Fruit fly (Drosophila melanogaster) whole organism, embryonic: ENCODE measurements around the gene CG9855.

ENCODE experiments used
- ATbp ChIP-seq: fragments of 200-800 bp; sonication (Bioruptor generic); optimal IDR thresholded peaks from 2 replicates; lab custom pipeline; 2017; ENCODE audit warnings: missing biosample characterization, mild to moderate bottlenecking, missing genetic modification characterization, missing genetic modification reagents
- Antp ChIP-seq: fragments of 200-800 bp; sonication (Bioruptor generic); optimal IDR thresholded peaks from 3 replicates; lab custom pipeline; 2016; ENCODE audit warnings: missing biosample characterization, missing genetic modification characterization
- Atf3 ChIP-seq: fragments of 200-800 bp; sonication (Bioruptor generic); optimal IDR thresholded peaks from 3 replicates; lab custom pipeline; 2016; ENCODE audit warnings: missing biosample characterization, missing genetic modification characterization
- Bdp1 ChIP-seq: fragments of 200-800 bp; sonication (Bioruptor generic); optimal IDR thresholded peaks from 3 replicates; lab custom pipeline; 2016; ENCODE audit warnings: missing biosample characterization, missing genetic modification characterization
- CG11247 ChIP-seq: fragments of 200-800 bp; sonication (Bioruptor generic); IDR thresholded peaks from 2 replicates; pipeline ENCODE4 v1.3.6; 2022; ENCODE audit warnings: missing biosample characterization, missing genetic modification characterization
- CG12219 ChIP-seq: fragments of 200-800 bp; sonication (Bioruptor generic); optimal IDR thresholded peaks from 3 replicates; lab custom pipeline; 2018; ENCODE audit warnings: missing biosample characterization, mild to moderate bottlenecking, missing genetic modification characterization
- CG12744 ChIP-seq: fragments of 200-800 bp; sonication (Bioruptor generic); optimal IDR thresholded peaks from 2 replicates; lab custom pipeline; 2016; ENCODE audit warnings: missing biosample characterization, missing genetic modification characterization
- CG1602 ChIP-seq: fragments of 200-800 bp; sonication (Bioruptor generic); optimal IDR thresholded peaks from 3 replicates; lab custom pipeline; 2016; ENCODE audit warnings: missing biosample characterization, missing genetic modification characterization
- CG17802 ChIP-seq: fragments of 200-800 bp; sonication (Bioruptor generic); optimal IDR thresholded peaks from 2 replicates; lab custom pipeline; 2018; ENCODE audit warnings: missing biosample characterization, mild to moderate bottlenecking, missing genetic modification characterization, moderate library complexity
- CG2199 ChIP-seq: fragments of 200-800 bp; sonication (Bioruptor generic); IDR thresholded peaks from 3 replicates; pipeline ENCODE4 v1.3.6; 2022; ENCODE audit warnings: missing biosample characterization, missing genetic modification characterization
- CG2712 ChIP-seq: fragments of 200-800 bp; optimal IDR thresholded peaks from 3 replicates; lab custom pipeline; 2019; ENCODE audit warnings: missing biosample characterization, mild to moderate bottlenecking, missing genetic modification characterization, moderate library complexity
- CG2889 ChIP-seq: fragments of 200-800 bp; sonication (Bioruptor generic); IDR thresholded peaks from 3 replicates; pipeline ENCODE4 v1.3.6; 2022; ENCODE audit warnings: missing biosample characterization, missing genetic modification characterization
- CG30403 ChIP-seq: fragments of 200-800 bp; sonication (Bioruptor generic); optimal IDR thresholded peaks from 3 replicates; lab custom pipeline; 2016; ENCODE audit warnings: missing biosample characterization, missing genetic modification characterization
- CG31388 ChIP-seq: fragments of 200-800 bp; sonication (Bioruptor generic); optimal IDR thresholded peaks from 2 replicates; lab custom pipeline; 2016; ENCODE audit warnings: missing biosample characterization, missing genetic modification characterization
- CG33213 ChIP-seq: fragments of 200-800 bp; sonication (Bioruptor generic); optimal IDR thresholded peaks from 3 replicates; lab custom pipeline; 2016; ENCODE audit warnings: missing biosample characterization, missing genetic modification characterization
- CG4360 ChIP-seq: fragments of 200-800 bp; sonication (Bioruptor generic); IDR thresholded peaks from 2 replicates; pipeline ENCODE4 v1.3.6; 2022; ENCODE audit warnings: missing biosample characterization, missing genetic modification characterization
- CG43689 ChIP-seq: fragments of 200-800 bp; sonication (Bioruptor generic); IDR thresholded peaks from 2 replicates; pipeline ENCODE4 v1.3.6; 2022; ENCODE audit warnings: missing biosample characterization, missing genetic modification characterization
- CG6813 ChIP-seq: fragments of 200-800 bp; sonication (Bioruptor generic); optimal IDR thresholded peaks from 2 replicates; lab custom pipeline; 2017; ENCODE audit warnings: missing biosample characterization, missing genetic modification characterization, mild to moderate bottlenecking, moderate library complexity, missing genetic modification reagents
- CG7372 ChIP-seq: fragments of 200-800 bp; sonication (Bioruptor generic); IDR thresholded peaks from 2 replicates; pipeline ENCODE4 v1.3.6; 2022; ENCODE audit warnings: missing biosample characterization, missing genetic modification characterization
- CG8359 ChIP-seq: fragments of 200-800 bp; sonication (Bioruptor generic); optimal IDR thresholded peaks from 2 replicates; lab custom pipeline; 2017; ENCODE audit warnings: missing biosample characterization, mild to moderate bottlenecking, missing genetic modification characterization, borderline replicate concordance
- CG8388 ChIP-seq: fragments of 200-800 bp; sonication (Bioruptor generic); optimal IDR thresholded peaks from 2 replicates; lab custom pipeline; 2019; ENCODE audit warnings: missing biosample characterization, mild to moderate bottlenecking, missing genetic modification characterization, moderate library complexity
- CG9437 ChIP-seq: fragments of 200-800 bp; sonication (Bioruptor generic); optimal IDR thresholded peaks from 2 replicates; lab custom pipeline; 2018; ENCODE audit warnings: missing biosample characterization, mild to moderate bottlenecking, missing genetic modification characterization
- CHES-1-like ChIP-seq: fragments of 200-800 bp; sonication (Bioruptor generic); optimal IDR thresholded peaks from 2 replicates; lab custom pipeline; 2016; ENCODE audit warnings: missing biosample characterization, missing genetic modification characterization
- Elba2 ChIP-seq: fragments of 200-800 bp; sonication (Bioruptor generic); optimal IDR thresholded peaks from 3 replicates; lab custom pipeline; 2016; ENCODE audit warnings: missing biosample characterization, missing genetic modification characterization
- HmgD ChIP-seq: fragments of 200-800 bp; sonication (Bioruptor generic); optimal IDR thresholded peaks from 3 replicates; lab custom pipeline; 2016; ENCODE audit warnings: missing biosample characterization, missing genetic modification characterization
- Mad ChIP-seq: fragments of 200-800 bp; sonication (Bioruptor generic); optimal IDR thresholded peaks from 2 replicates; lab custom pipeline; 2016; ENCODE audit warnings: missing biosample characterization, missing genetic modification characterization
- Med ChIP-seq: fragments of 200-800 bp; sonication (Bioruptor generic); peaks from one replicate; lab custom pipeline; 2016; ENCODE audit warnings: missing biosample characterization, missing genetic modification characterization, mild to moderate bottlenecking, inconsistent platforms, moderate library complexity
- Nf-YC ChIP-seq: fragments of 200-800 bp; optimal IDR thresholded peaks from 3 replicates; lab custom pipeline; 2019; ENCODE audit warnings: missing biosample characterization, mild to moderate bottlenecking, missing genetic modification characterization, moderate library complexity
- Oaz ChIP-seq: fragments of 200-800 bp; sonication (Bioruptor generic); IDR thresholded peaks from 2 replicates; pipeline ENCODE4 v1.3.6; 2022; ENCODE audit warnings: missing biosample characterization, missing genetic modification characterization
- Ptx1 ChIP-seq: fragments of 200-800 bp; sonication (Bioruptor generic); IDR thresholded peaks from 2 replicates; pipeline ENCODE4 v1.3.6; 2022; ENCODE audit warnings: missing biosample characterization, missing genetic modification characterization
- Side ChIP-seq: fragments of 200-800 bp; sonication (Bioruptor generic); optimal IDR thresholded peaks from 2 replicates; lab custom pipeline; 2016; ENCODE audit warnings: missing biosample characterization, missing genetic modification characterization
- Spps ChIP-seq: fragments of 200-800 bp; sonication (Bioruptor generic); optimal IDR thresholded peaks from 2 replicates; lab custom pipeline; 2018; ENCODE audit warnings: missing biosample characterization, mild to moderate bottlenecking, missing genetic modification characterization
- Taf1 ChIP-seq: fragments of 200-800 bp; sonication (Bioruptor generic); IDR thresholded peaks from 2 replicates; pipeline ENCODE4 v1.3.6; 2022; ENCODE audit warnings: missing biosample characterization, missing genetic modification characterization
- ab ChIP-seq: fragments of 200-800 bp; sonication (Bioruptor generic); optimal IDR thresholded peaks from 2 replicates; lab custom pipeline; 2016; ENCODE audit warnings: missing biosample characterization, missing genetic modification characterization
- aop ChIP-seq: fragments of 200-800 bp; sonication (Bioruptor generic); IDR thresholded peaks from 2 replicates; pipeline ENCODE4 v1.3.6; 2022; ENCODE audit warnings: missing biosample characterization, missing genetic modification characterization
- ase ChIP-seq: fragments of 200-800 bp; sonication (Bioruptor generic); IDR thresholded peaks from 3 replicates; pipeline ENCODE4 v1.3.6; 2022; ENCODE audit warnings: missing biosample characterization, missing genetic modification characterization
- danr ChIP-seq: fragments of 200-800 bp; sonication (Bioruptor generic); IDR thresholded peaks from 2 replicates; pipeline ENCODE4 v1.3.6; 2022; ENCODE audit warnings: missing biosample characterization, missing genetic modification characterization
- fd102C ChIP-seq: fragments of 200-800 bp; sonication (Bioruptor generic); optimal IDR thresholded peaks from 2 replicates; lab custom pipeline; 2018; ENCODE audit warnings: missing biosample characterization, mild to moderate bottlenecking, missing genetic modification characterization, moderate library complexity
- grn ChIP-seq: fragments of 200-800 bp; sonication (Bioruptor generic); optimal IDR thresholded peaks from 3 replicates; lab custom pipeline; 2017; ENCODE audit warnings: missing biosample characterization, missing genetic modification characterization
- gsb ChIP-seq: fragments of 200-800 bp; sonication (Bioruptor generic); IDR thresholded peaks from 2 replicates; pipeline ENCODE4 v1.3.6; 2022; ENCODE audit warnings: missing biosample characterization, missing genetic modification characterization
- gsb-n ChIP-seq: fragments of 200-800 bp; sonication (Bioruptor generic); optimal IDR thresholded peaks from 3 replicates; lab custom pipeline; 2018; ENCODE audit warnings: missing biosample characterization, mild to moderate bottlenecking, missing genetic modification characterization
- hb ChIP-seq: fragments of 200-800 bp; sonication (Bioruptor generic); IDR thresholded peaks from 3 replicates; pipeline ENCODE4 v1.3.6; 2022; ENCODE audit warnings: missing biosample characterization, missing genetic modification characterization; ENCODE audit not compliant: partially characterized antibody
- jing ChIP-seq: fragments of 200-800 bp; sonication (Bioruptor generic); optimal IDR thresholded peaks from 2 replicates; lab custom pipeline; 2018; ENCODE audit warnings: missing biosample characterization, mild to moderate bottlenecking, missing genetic modification characterization
- mirr ChIP-seq: fragments of 200-800 bp; sonication (Bioruptor generic); optimal IDR thresholded peaks from 3 replicates; lab custom pipeline; 2018; ENCODE audit warnings: missing biosample characterization, mild to moderate bottlenecking, missing genetic modification characterization
- nerfin-1 ChIP-seq: fragments of 200-800 bp; sonication (Bioruptor generic); optimal IDR thresholded peaks from 3 replicates; lab custom pipeline; 2019; ENCODE audit warnings: missing biosample characterization, mild to moderate bottlenecking, missing genetic modification characterization, moderate library complexity
- nmo ChIP-seq: fragments of 200-800 bp; sonication (Bioruptor generic); optimal IDR thresholded peaks from 2 replicates; lab custom pipeline; 2018; ENCODE audit warnings: missing biosample characterization, mild to moderate bottlenecking, missing genetic modification characterization, moderate library complexity
- oc ChIP-seq: fragments of 200-800 bp; sonication (Bioruptor generic); optimal IDR thresholded peaks from 2 replicates; lab custom pipeline; 2018; ENCODE audit warnings: missing biosample characterization, mild to moderate bottlenecking, missing genetic modification characterization, moderate library complexity
- onecut ChIP-seq: fragments of 200-800 bp; sonication (Bioruptor generic); IDR thresholded peaks from 2 replicates; pipeline ENCODE4 v1.3.6; 2022; ENCODE audit warnings: missing biosample characterization, missing genetic modification characterization
- pzg ChIP-seq: fragments of 200-800 bp; sonication (Bioruptor generic); optimal IDR thresholded peaks from 3 replicates; lab custom pipeline; 2018; ENCODE audit warnings: missing biosample characterization, mild to moderate bottlenecking, missing genetic modification characterization, moderate library complexity
- sens ChIP-seq: fragments of 200-800 bp; sonication (Bioruptor generic); peaks from one replicate; lab custom pipeline; 2016; ENCODE audit warnings: missing biosample characterization, missing genetic modification characterization
- usp ChIP-seq: fragments of >200 bp; optimal IDR thresholded peaks from 2 replicates; lab custom pipeline; 2017; ENCODE audit warnings: missing biosample characterization, missing genetic modification characterization
- zf30C ChIP-seq: fragments of 200-800 bp; sonication (Bioruptor generic); optimal IDR thresholded peaks from 3 replicates; lab custom pipeline; 2018; ENCODE audit warnings: missing biosample characterization, mild to moderate bottlenecking, missing genetic modification characterization

Gene CG9855

DNA sequence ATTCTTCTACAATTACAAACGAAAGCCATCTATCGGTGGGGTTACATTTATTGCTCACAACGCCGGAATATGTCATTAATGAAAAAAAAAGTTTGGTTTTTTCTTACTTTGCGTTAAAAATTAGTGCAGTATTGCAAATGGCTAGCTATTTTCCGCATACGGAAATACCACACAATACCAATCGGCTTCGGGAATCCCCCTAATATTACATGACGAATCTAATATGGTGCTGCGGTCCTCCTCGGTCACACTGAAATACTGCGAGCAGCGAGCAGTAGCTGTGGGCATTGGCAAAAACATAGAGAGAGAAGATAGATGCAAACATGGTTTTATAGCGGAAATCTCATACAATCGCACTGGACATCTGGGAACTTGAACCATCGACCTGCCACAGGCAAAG lies 10.2 kb downstream of the CG9855 start, which contains the start of gene tub (continued):
- no peak for TF ChIP-seq Oaz
- TF ChIP-seq gsb-n (tag; lab: Kevin White, UChicago) = no peak
- TF ChIP-seq Elba2 (GFP tag; lab: Kevin White, UChicago) = no peak
- TF ChIP-seq CG43689 (GFP tag; lab: Robert Waterston, UW) = no peak
- TF ChIP-seq Spps = no peak
- peak; percentile 80 for TF ChIP-seq CG17802 (tag; lab: Kevin White, UChicago)
- no peak for TF ChIP-seq usp (GFP tag; lab: Kevin White, UChicago)
- TF ChIP-seq oc (tag; lab: Kevin White, UChicago) = no peak
- TF ChIP-seq ase = no peak
- TF ChIP-seq zf30C = no peak
- peak; percentile 89 for TF ChIP-seq Med (GFP tag; lab: Kevin White, UChicago)
- peak; percentile 56 for TF ChIP-seq CG2712 (tag; lab: Kevin White, UChicago)
- TF ChIP-seq CG2199 (GFP tag; lab: Robert Waterston, UW) = peak; percentile 62; the same call in 2 of the 3 replicates
- peak; percentile 40 for TF ChIP-seq Mad (GFP tag; lab: Kevin White, UChicago)
- no peak for TF ChIP-seq jing (GFP tag; lab: Kevin White, UChicago)
- no peak for TF ChIP-seq CG2889 (GFP tag; lab: Robert Waterston, UW)
- no peak for TF ChIP-seq hb
- no peak for TF ChIP-seq CG8388 (GFP tag; lab: Kevin White, UChicago)
- TF ChIP-seq CG31388 (GFP tag; lab: Kevin White, UChicago) = peak; percentile 8
- TF ChIP-seq onecut = peak; percentile 11; the same call in 1 of the 2 replicates
- peak; percentile 41 for TF ChIP-seq CG30403 (GFP tag; lab: Kevin White, UChicago)
- peak; percentile 14 for TF ChIP-seq CG33213
- peak; percentile 27 for TF ChIP-seq nerfin-1 (tag; lab: Kevin White, UChicago)
- TF ChIP-seq sens (GFP tag; lab: Kevin White, UChicago) = peak; percentile 91
- no peak for TF ChIP-seq mirr
- no peak for TF ChIP-seq CG6813 (GFP tag; lab: Kevin White, UChicago)
- peak; percentile 7 for TF ChIP-seq CG1602 (GFP tag; lab: Kevin White, UChicago)
- TF ChIP-seq Nf-YC (tag; lab: Kevin White, UChicago) = peak; percentile 43
- TF ChIP-seq CG11247 (GFP tag; lab: Robert Waterston, UW) = no peak
- TF ChIP-seq CG7372 = peak; percentile 29; the same call in 1 of the 2 replicates
- TF ChIP-seq nmo (GFP tag; lab: Kevin White, UChicago) = peak; percentile 48
- peak; percentile 87 for TF ChIP-seq pzg (GFP tag; lab: Kevin White, UChicago)
- TF ChIP-seq CG4360 = no peak
- TF ChIP-seq gsb (GFP tag; lab: Robert Waterston, UW) = no peak
- no peak for TF ChIP-seq CG12744 (GFP tag; lab: Kevin White, UChicago)
- no peak for TF ChIP-seq aop (GFP tag; lab: Robert Waterston, UW)
- no peak for TF ChIP-seq Ptx1 (GFP tag; lab: Robert Waterston, UW)
- TF ChIP-seq HmgD (GFP tag; lab: Kevin White, UChicago) = peak; percentile 67
- TF ChIP-seq Atf3 (GFP tag; lab: Kevin White, UChicago) = no peak
- TF ChIP-seq Taf1 (GFP tag; lab: Robert Waterston, UW) = no peak
- TF ChIP-seq ab (GFP tag; lab: Kevin White, UChicago) = no peak
- no peak for TF ChIP-seq CG8359 (GFP tag; lab: Kevin White, UChicago)
- TF ChIP-seq CHES-1-like (GFP tag; lab: Kevin White, UChicago) = peak; percentile 44
- TF ChIP-seq ATbp (GFP tag; lab: Kevin White, UChicago) = no peak
- peak; percentile 35 for TF ChIP-seq Antp (GFP tag; lab: Kevin White, UChicago)
- no peak for TF ChIP-seq danr (GFP tag; lab: Robert Waterston, UW)
- no peak for TF ChIP-seq grn (GFP tag; lab: Kevin White, UChicago)
- TF ChIP-seq CG12219 (GFP tag; lab: Kevin White, UChicago) = no peak
- TF ChIP-seq fd102C = no peak
- TF ChIP-seq CG9437 (GFP tag; lab: Kevin White, UChicago) = peak; percentile 8
- no peak for TF ChIP-seq Bdp1
- TF ChIP-seq Side (GFP tag; lab: Kevin White, UChicago) = no peak
